Worm (Caenorhabditis elegans): Measurements from ENCODE around the gene F56H9.9.

- no peak for TF ChIP-seq lin-11 (tag; optimal IDR thresholded peaks at IDR 0.05)
- TF ChIP-seq aly-2 (tag; optimal IDR thresholded peaks at IDR 0.05) = no peak
- no peak for TF ChIP-seq nhr-25 (tag; optimal IDR thresholded peaks at IDR 0.05)
- no peak for TF ChIP-seq ceh-82 (tag; optimal IDR thresholded peaks at IDR 0.05)
- no peak for TF ChIP-seq ama-1 (optimal IDR thresholded peaks at IDR 0.05)
- no peak for TF ChIP-seq lin-13 (GFP tag; optimal IDR thresholded peaks at IDR 0.05)
- TF ChIP-seq elt-1 (tag; optimal IDR thresholded peaks at IDR 0.05) = no peak
- no peak for TF ChIP-seq nhr-237 (tag; optimal IDR thresholded peaks at IDR 0.05)
- TF ChIP-seq mdl-1 (tag; optimal IDR thresholded peaks at IDR 0.05) = no peak
- no peak for TF ChIP-seq zag-1 (tag; optimal IDR thresholded peaks at IDR 0.05)
- no peak for TF ChIP-seq fos-1 (tag; optimal IDR thresholded peaks at IDR 0.05)
- no peak for TF ChIP-seq dmd-4 (tag; optimal IDR thresholded peaks at IDR 0.05)
- no peak for TF ChIP-seq nhr-129 (tag; optimal IDR thresholded peaks at IDR 0.05)
- TF ChIP-seq unc-62 (GFP tag; optimal IDR thresholded peaks at IDR 0.05) = no peak
Measured at ce11 chrV:12588030-12588429, 36.2 kb downstream of the F56H9.9 start, which contains the start of gene C14C10.1.
